Worm (Caenorhabditis elegans) whole organism, mixed stage, embryonic: ENCODE measurements around the gene npp-26.

ENCODE experiments used
- M03D4.4 ChIP-seq: sonication (generic microtip); optimal IDR thresholded peaks from 2 replicates; lab custom pipeline; 2017; ENCODE audit warnings: mild to moderate bottlenecking, missing genetic modification characterization, missing compliant biosample characterization
- bed-3 ChIP-seq: fragments of 200-800 bp; sonication (Bioruptor generic); optimal IDR thresholded peaks from 3 replicates; lab custom pipeline; 2018; ENCODE audit warnings: mild to moderate bottlenecking, missing genetic modification characterization, moderate library complexity, missing compliant biosample characterization
- blmp-1 ChIP-seq: fragments of 150-350 bp; optimal IDR thresholded peaks from 2 replicates; lab custom pipeline; 2014; ENCODE audit warnings: missing biosample characterization, missing genetic modification characterization
- ceh-39 ChIP-seq: fragments of 150-350 bp; optimal IDR thresholded peaks from 2 replicates; lab custom pipeline; 2014; ENCODE audit warnings: missing biosample characterization, missing genetic modification characterization
- ceh-43 ChIP-seq: fragments of 200-800 bp; sonication (Bioruptor generic); optimal IDR thresholded peaks from 2 replicates; lab custom pipeline; 2018; ENCODE audit warnings: mild to moderate bottlenecking, missing genetic modification characterization, moderate library complexity, missing compliant biosample characterization
- ces-1 ChIP-seq: fragments of 150-350 bp; optimal IDR thresholded peaks from 2 replicates; lab custom pipeline; 2014; ENCODE audit warnings: missing biosample characterization, missing genetic modification reagents, missing genetic modification characterization
- cnd-1 ChIP-seq: fragments of 200-800 bp; sonication (Bioruptor generic); optimal IDR thresholded peaks from 2 replicates; lab custom pipeline; 2018; ENCODE audit warnings: mild to moderate bottlenecking, missing genetic modification characterization, missing compliant biosample characterization
- drap-1 ChIP-seq: fragments of 200-800 bp; sonication (Bioruptor generic); optimal IDR thresholded peaks from 3 replicates; lab custom pipeline; 2018; ENCODE audit warnings: mild to moderate bottlenecking, missing genetic modification characterization, missing compliant biosample characterization
- elt-1 ChIP-seq: sonication (generic microtip); optimal IDR thresholded peaks from 2 replicates; lab custom pipeline; 2017; ENCODE audit warnings: missing genetic modification characterization, mild to moderate bottlenecking, missing compliant biosample characterization, antibody characterized with exemption, moderate library complexity, borderline replicate concordance; ENCODE audit not compliant: insufficient read depth
- elt-3 ChIP-seq: fragments of 150-350 bp; optimal IDR thresholded peaks from 2 replicates; lab custom pipeline; 2014; ENCODE audit warnings: missing biosample characterization, missing genetic modification characterization
- flh-1 ChIP-seq: fragments of 200-800 bp; sonication (Bioruptor generic); optimal IDR thresholded peaks from 2 replicates; lab custom pipeline; 2018; ENCODE audit warnings: mild to moderate bottlenecking, missing genetic modification characterization, moderate library complexity, missing compliant biosample characterization
- ham-2 ChIP-seq: fragments of 200-800 bp; sonication (Bioruptor generic); optimal IDR thresholded peaks from 2 replicates; lab custom pipeline; 2018; ENCODE audit warnings: mild to moderate bottlenecking, missing genetic modification characterization, missing compliant biosample characterization
- hlh-1 ChIP-seq: fragments of 150-350 bp; optimal IDR thresholded peaks from 2 replicates; lab custom pipeline; 2014; ENCODE audit warnings: missing biosample characterization, missing genetic modification reagents, missing genetic modification characterization
- lin-13 ChIP-seq: fragments of 150-350 bp; optimal IDR thresholded peaks from 2 replicates; lab custom pipeline; 2014; ENCODE audit warnings: missing biosample characterization, missing genetic modification characterization
- lin-32 ChIP-seq: fragments of 200-800 bp; sonication (Bioruptor generic); optimal IDR thresholded peaks from 2 replicates; lab custom pipeline; 2018; ENCODE audit warnings: mild to moderate bottlenecking, missing genetic modification characterization, missing compliant biosample characterization
- lsy-2 ChIP-seq: fragments of 150-350 bp; optimal IDR thresholded peaks from 2 replicates; lab custom pipeline; 2014; ENCODE audit warnings: missing biosample characterization, missing genetic modification characterization
- mab-5 ChIP-seq: fragments of 150-350 bp; optimal IDR thresholded peaks from 2 replicates; lab custom pipeline; 2014; ENCODE audit warnings: missing biosample characterization, missing genetic modification characterization
- mep-1 ChIP-seq: fragments of 150-350 bp; optimal IDR thresholded peaks from 2 replicates; lab custom pipeline; 2017; ENCODE audit warnings: missing biosample characterization, missing genetic modification reagents, missing genetic modification characterization, inconsistent platforms
- mls-2 ChIP-seq: sonication (generic microtip); optimal IDR thresholded peaks from 2 replicates; lab custom pipeline; 2016; ENCODE audit warnings: mild to moderate bottlenecking, missing genetic modification characterization, moderate library complexity, missing compliant biosample characterization
- nhr-2 ChIP-seq: fragments of 150-350 bp; optimal IDR thresholded peaks from 2 replicates; lab custom pipeline; 2014; ENCODE audit warnings: missing biosample characterization, missing genetic modification characterization
- nhr-237 ChIP-seq: fragments of 150-350 bp; optimal IDR thresholded peaks from 2 replicates; lab custom pipeline; 2014; ENCODE audit warnings: missing biosample characterization, missing genetic modification characterization
- nhr-28 ChIP-seq: fragments of 150-350 bp; optimal IDR thresholded peaks from 2 replicates; lab custom pipeline; 2014; ENCODE audit warnings: missing biosample characterization, missing genetic modification characterization
- nhr-76 ChIP-seq: sonication (generic microtip); optimal IDR thresholded peaks from 2 replicates; lab custom pipeline; 2017; ENCODE audit warnings: missing biosample characterization, missing genetic modification characterization
- pha-4 ChIP-seq: fragments of 150-350 bp; optimal IDR thresholded peaks from 2 replicates; lab custom pipeline; 2018; ENCODE audit warnings: missing biosample characterization, missing genetic modification reagents, missing genetic modification characterization
- sptf-1 ChIP-seq: sonication (generic microtip); optimal IDR thresholded peaks from 2 replicates; lab custom pipeline; 2017; ENCODE audit warnings: mild to moderate bottlenecking, missing genetic modification characterization, moderate library complexity, missing compliant biosample characterization
- tbx-8 ChIP-seq: fragments of 200-800 bp; sonication (Bioruptor generic); optimal IDR thresholded peaks from 2 replicates; lab custom pipeline; 2018; ENCODE audit warnings: mild to moderate bottlenecking, missing genetic modification characterization, moderate library complexity, missing compliant biosample characterization
- unc-120 ChIP-seq: sonication (generic microtip); optimal IDR thresholded peaks from 2 replicates; lab custom pipeline; 2017; ENCODE audit warnings: missing genetic modification characterization, missing compliant biosample characterization; ENCODE audit not compliant: poor library complexity, severe bottlenecking
- unc-39 ChIP-seq: fragments of 150-350 bp; optimal IDR thresholded peaks from 2 replicates; lab custom pipeline; 2014; ENCODE audit warnings: missing biosample characterization, missing genetic modification characterization
- zip-8 ChIP-seq: fragments of 150-350 bp; optimal IDR thresholded peaks from 2 replicates; lab custom pipeline; 2014; ENCODE audit warnings: missing biosample characterization, missing genetic modification characterization
- ztf-11 ChIP-seq: fragments of 150-350 bp; optimal IDR thresholded peaks from 2 replicates; lab custom pipeline; 2014; ENCODE audit warnings: missing biosample characterization, missing genetic modification characterization

Gene npp-26

ce11 chrIV:4806486-4806885 lies 42.0 kb downstream of the npp-26 start, which contains the start of gene dpf-5:
Gene dpf-5 (minus strand): TSS chrIV:4806586.
- no peak for TF ChIP-seq ztf-11 (tag; lab: Kevin White, UChicago)
- TF ChIP-seq unc-39 (tag; lab: Kevin White, UChicago), result no peak
- no peak for TF ChIP-seq M03D4.4 (tag; lab: Kevin White, UChicago)
- no peak for TF ChIP-seq elt-3 (tag; lab: Kevin White, UChicago)
- no peak for TF ChIP-seq unc-120
- no peak for TF ChIP-seq lin-13 (tag; lab: Kevin White, UChicago)
- no peak for TF ChIP-seq cnd-1 (tag; lab: Kevin White, UChicago)
- TF ChIP-seq lin-32 (GFP tag; lab: Kevin White, UChicago), result no peak
- no peak for TF ChIP-seq tbx-8 (GFP tag; lab: Kevin White, UChicago)
- TF ChIP-seq nhr-2 (tag; lab: Kevin White, UChicago), result no peak
- TF ChIP-seq mep-1 (tag; lab: Kevin White, UChicago), result no peak
- TF ChIP-seq flh-1 (GFP tag; lab: Kevin White, UChicago), result no peak
- no peak for TF ChIP-seq ceh-43 (GFP tag; lab: Kevin White, UChicago)
- no peak for TF ChIP-seq ces-1 (GFP tag; lab: Kevin White, UChicago)
- no peak for TF ChIP-seq ham-2 (GFP tag; lab: Kevin White, UChicago)

ce11 chrIV:4807219-4807618 lies 42.7 kb downstream of the npp-26 start, which contains the start of gene H06H21.11:
Gene H06H21.11 (minus strand): TSS chrIV:4807319.
- TF ChIP-seq nhr-28 (tag; lab: Kevin White, UChicago) (no peak), unc-39 (tag; lab: Kevin White, UChicago) (no peak), elt-3 (tag; lab: Kevin White, UChicago) (no peak), ztf-11 (tag; lab: Kevin White, UChicago) (no peak), hlh-1 (tag; lab: Kevin White, UChicago) (no peak), unc-120 (no peak), drap-1 (GFP tag; lab: Kevin White, UChicago) (no peak), ceh-43 (GFP tag; lab: Kevin White, UChicago) (no peak), nhr-76 (tag; lab: Kevin White, UChicago) (no peak), zip-8 (no peak), ceh-39 (no peak), bed-3 (GFP tag; lab: Kevin White, UChicago) (no peak), flh-1 (GFP tag; lab: Kevin White, UChicago) (no peak)

ce11 chrIV:4809397-4809796 lies 44.9 kb downstream of the npp-26 start, which contains the start of gene ubxn-6:
Gene ubxn-6 (minus strand): TSS chrIV:4809497.
- TF ChIP-seq drap-1 (GFP tag; lab: Kevin White, UChicago), result no peak

- TF ChIP-seq nhr-2 (tag; lab: Kevin White, UChicago) (no peak), lin-32 (GFP tag; lab: Kevin White, UChicago) (no peak), unc-120 (no peak), tbx-8 (GFP tag; lab: Kevin White, UChicago) (no peak), ceh-43 (GFP tag; lab: Kevin White, UChicago) (no peak), hlh-1 (tag; lab: Kevin White, UChicago) (no peak), nhr-237 (tag; lab: Kevin White, UChicago) (no peak), M03D4.4 (tag; lab: Kevin White, UChicago) (no peak)
Observed at ce11 chrIV:4809813-4810212, 45.3 kb downstream of the npp-26 start, which contains the start of gene H06H21.37. Gene H06H21.37 (minus strand): TSS chrIV:4809974.

ce11 chrIV:4810377-4810984 lies 46.0 kb downstream of the npp-26 start, which contains the start of gene eif-1.A:
Gene eif-1.A (plus strand): TSS chrIV:4810934.
- no peak for TF ChIP-seq nhr-2 (tag; lab: Kevin White, UChicago)
- no peak for TF ChIP-seq ceh-43 (GFP tag; lab: Kevin White, UChicago)
- TF ChIP-seq zip-8, result no peak
- TF ChIP-seq sptf-1 (tag; lab: Kevin White, UChicago), result peak; percentile 22
- no peak for TF ChIP-seq cnd-1 (tag; lab: Kevin White, UChicago)
- peak; percentile 11 for TF ChIP-seq ham-2 (GFP tag; lab: Kevin White, UChicago)
- no peak for TF ChIP-seq mab-5 (tag; lab: Kevin White, UChicago)
- peak; percentile 75 for TF ChIP-seq lsy-2
- TF ChIP-seq ztf-11 (tag; lab: Kevin White, UChicago), result no peak
- no peak for TF ChIP-seq nhr-76 (tag; lab: Kevin White, UChicago)
- TF ChIP-seq drap-1 (GFP tag; lab: Kevin White, UChicago), result peak; percentile 3
- no peak for TF ChIP-seq elt-1 (tag; lab: Kevin White, UChicago)
- TF ChIP-seq mep-1 (tag; lab: Kevin White, UChicago), result peak; percentile 79
- TF ChIP-seq lin-13 (tag; lab: Kevin White, UChicago), result peak; percentile 44
- no peak for TF ChIP-seq blmp-1 (tag; lab: Kevin White, UChicago)
- no peak for TF ChIP-seq bed-3 (GFP tag; lab: Kevin White, UChicago)
- TF ChIP-seq M03D4.4 (tag; lab: Kevin White, UChicago), result no peak
- peak; percentile 41 for TF ChIP-seq nhr-237 (tag; lab: Kevin White, UChicago)
- TF ChIP-seq mls-2 (tag; lab: Kevin White, UChicago), result peak; percentile 2
- peak; percentile 33 for TF ChIP-seq pha-4 (tag; lab: Kevin White, UChicago)
- peak; percentile 5 for TF ChIP-seq ceh-39
- peak; percentile 50 for TF ChIP-seq hlh-1 (tag; lab: Kevin White, UChicago)
- TF ChIP-seq nhr-28 (tag; lab: Kevin White, UChicago), result no peak
- TF ChIP-seq, all 35 proteins: peak for 11
